Worm (Caenorhabditis elegans) whole organism, L2 larva: Measurements from ENCODE around the gene C26B9.7.

Experiments
- Y55F3AM.14 ChIP-seq: fragments of 200-800 bp; sonication (Bioruptor generic); optimal IDR thresholded peaks from 2 replicates; lab custom pipeline; 2018; ENCODE audit warnings: mild to moderate bottlenecking, missing genetic modification characterization, missing compliant biosample characterization
- ama-1 ChIP-seq: fragments of 150-350 bp; optimal IDR thresholded peaks from 2 replicates; lab custom pipeline; 2018; ENCODE audit warnings: inconsistent platforms
- blmp-1 ChIP-seq: sonication (generic microtip); optimal IDR thresholded peaks from 2 replicates; lab custom pipeline; 2017; ENCODE audit warnings: missing genetic modification characterization, mild to moderate bottlenecking, missing compliant biosample characterization, antibody characterized with exemption, moderate library complexity; ENCODE audit not compliant: insufficient read depth
- dmd-4 ChIP-seq: sonication (generic microtip); optimal IDR thresholded peaks from 2 replicates; lab custom pipeline; 2017; ENCODE audit warnings: missing biosample characterization, missing genetic modification characterization
- egl-27 ChIP-seq: sonication (generic microtip); optimal IDR thresholded peaks from 3 replicates; lab custom pipeline; 2017; ENCODE audit warnings: missing biosample characterization, missing genetic modification reagents, missing genetic modification characterization
- fos-1 ChIP-seq: fragments of 150-350 bp; optimal IDR thresholded peaks from 2 replicates; lab custom pipeline; 2014; ENCODE audit warnings: missing biosample characterization, missing genetic modification characterization
- lin-13 ChIP-seq: fragments of 150-350 bp; optimal IDR thresholded peaks from 2 replicates; lab custom pipeline; 2014; ENCODE audit warnings: missing biosample characterization, missing genetic modification reagents, missing genetic modification characterization
- mdl-1 ChIP-seq, 2 experiments: fragments of 150-350 bp in 1 of 2; sonication (generic microtip) in 1 of 2; optimal IDR thresholded peaks; 2 replicates each; lab custom pipeline; 2017; ENCODE audit warnings: missing biosample characterization in 2 of 2, missing genetic modification characterization in 2 of 2
- nhr-129 ChIP-seq: fragments of 150-350 bp; optimal IDR thresholded peaks from 2 replicates; lab custom pipeline; 2014; ENCODE audit warnings: missing biosample characterization, missing genetic modification characterization
- nhr-77 ChIP-seq: fragments of 150-350 bp; optimal IDR thresholded peaks from 2 replicates; lab custom pipeline; 2014; ENCODE audit warnings: missing biosample characterization, missing genetic modification characterization
- unc-62 ChIP-seq: fragments of 150-350 bp; optimal IDR thresholded peaks from 2 replicates; lab custom pipeline; 2014; ENCODE audit warnings: missing biosample characterization, missing genetic modification reagents, missing genetic modification characterization
- ztf-11 ChIP-seq: sonication (generic microtip); optimal IDR thresholded peaks from 2 replicates; lab custom pipeline; 2017; ENCODE audit warnings: missing biosample characterization, missing genetic modification characterization

DNA sequence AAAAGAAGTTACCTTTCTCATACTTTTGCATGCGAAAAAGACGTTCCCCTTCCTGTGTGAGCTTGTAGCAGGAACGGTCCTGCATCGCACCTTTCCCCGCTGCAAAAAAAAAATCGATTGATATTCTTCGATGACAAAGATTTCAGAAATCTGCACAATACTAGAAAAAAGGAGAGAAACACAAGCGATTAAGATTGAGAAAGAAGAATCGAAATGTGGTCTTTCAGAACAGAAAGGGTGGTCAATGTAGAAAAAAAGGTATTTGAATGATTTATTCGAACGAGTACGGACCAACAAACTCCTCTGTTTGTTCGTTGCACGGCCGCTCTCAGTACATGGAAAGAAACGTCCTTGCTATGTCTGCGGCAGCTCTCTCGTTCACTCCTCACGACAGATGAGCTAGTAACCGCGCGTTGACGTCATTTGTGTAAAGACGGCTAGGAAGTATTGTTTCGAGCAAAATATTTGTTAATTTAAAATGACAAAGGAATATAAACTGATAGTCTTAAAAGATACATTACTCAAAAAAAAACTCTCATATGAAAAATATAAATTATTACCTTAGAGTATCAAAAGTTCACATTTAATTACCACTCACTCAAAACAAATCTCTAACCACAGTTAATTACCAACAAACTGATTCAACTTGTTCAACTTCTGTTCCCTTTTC lies 44.0 kb upstream of the C26B9.7 start, which contains the start of gene ift-81:
- TF ChIP-seq Y55F3AM.14: no peak
- TF ChIP-seq unc-62: no peak
- no peak for TF ChIP-seq nhr-77
- no peak for TF ChIP-seq ztf-11 (tag; lab: Kevin White, UChicago)
- TF ChIP-seq ama-1 (lab: Kevin White, UChicago): no peak
- peak; percentile 44 for TF ChIP-seq lin-13 (GFP tag; lab: Kevin White, UChicago)
- TF ChIP-seq blmp-1: no peak
- TF ChIP-seq egl-27 (tag; lab: Kevin White, UChicago): no peak
- no peak for TF ChIP-seq mdl-1 (tag; optimal IDR thresholded peaks at IDR 0.05; lab: Kevin White, UChicago)
- peak; percentile 5 for TF ChIP-seq fos-1 (tag; lab: Kevin White, UChicago)
- no peak for TF ChIP-seq dmd-4 (tag; lab: Kevin White, UChicago)
- peak; percentile 69 for TF ChIP-seq nhr-129 (tag; lab: Kevin White, UChicago)
